Worm (Caenorhabditis elegans) whole organism, L4/young adult: ENCODE data around the gene srz-99.

Experiments used
- W03F9.2 ChIP-seq: fragments of 150-350 bp; optimal IDR thresholded peaks from 2 replicates; lab custom pipeline; 2014; ENCODE audit warnings: missing biosample characterization, missing genetic modification characterization
- him-1 ChIP-seq: sonication (generic microtip); optimal IDR thresholded peaks from 2 replicates; lab custom pipeline; 2016; ENCODE audit warnings: missing genotype, missing genetic modification reagents, missing genetic modification characterization, missing compliant biosample characterization

ce11 chrV:16759937-16760336 is 29.9 kb downstream of the srz-99 start:
- TF ChIP-seq him-1 (tag; lab: Kevin White, UChicago) (no peak), W03F9.2 (tag; lab: Kevin White, UChicago) (no peak)
